Worm (Caenorhabditis elegans) whole organism, L2 larva: ENCODE data around the gene B0035.18.

ENCODE experiments used
- ceh-16 ChIP-seq: fragments of 150-350 bp; optimal IDR thresholded peaks from 2 replicates; lab custom pipeline; 2014; ENCODE audit warnings: missing biosample characterization, missing genetic modification characterization
- lin-11 ChIP-seq: fragments of 150-350 bp; sonication (generic microtip); optimal IDR thresholded peaks from 2 replicates; lab custom pipeline; 2014; ENCODE audit warnings: missing biosample characterization, missing genetic modification characterization, inconsistent platforms, mixed read lengths
- lsy-2 ChIP-seq, 2 experiments: fragments of 150-350 bp in 1 of 2; sonication (generic microtip) in 1 of 2; optimal IDR thresholded peaks; 2 replicates each; lab custom pipeline; 2014 to 2017; ENCODE audit warnings: missing biosample characterization in 2 of 2, missing genetic modification characterization in 2 of 2
- mdl-1 ChIP-seq, 2 experiments: fragments of 150-350 bp in 1 of 2; sonication (generic microtip) in 1 of 2; optimal IDR thresholded peaks; 2 replicates each; lab custom pipeline; 2017; ENCODE audit warnings: missing biosample characterization in 2 of 2, missing genetic modification characterization in 2 of 2
- nhr-12 ChIP-seq: fragments of 150-350 bp; optimal IDR thresholded peaks from 2 replicates; lab custom pipeline; 2014; ENCODE audit warnings: missing biosample characterization, missing genetic modification characterization
- nhr-21 ChIP-seq: fragments of 150-350 bp; optimal IDR thresholded peaks from 2 replicates; lab custom pipeline; 2014; ENCODE audit warnings: missing biosample characterization, missing genetic modification characterization
- ztf-11 ChIP-seq: sonication (generic microtip); optimal IDR thresholded peaks from 2 replicates; lab custom pipeline; 2017; ENCODE audit warnings: missing biosample characterization, missing genetic modification characterization

DNA sequence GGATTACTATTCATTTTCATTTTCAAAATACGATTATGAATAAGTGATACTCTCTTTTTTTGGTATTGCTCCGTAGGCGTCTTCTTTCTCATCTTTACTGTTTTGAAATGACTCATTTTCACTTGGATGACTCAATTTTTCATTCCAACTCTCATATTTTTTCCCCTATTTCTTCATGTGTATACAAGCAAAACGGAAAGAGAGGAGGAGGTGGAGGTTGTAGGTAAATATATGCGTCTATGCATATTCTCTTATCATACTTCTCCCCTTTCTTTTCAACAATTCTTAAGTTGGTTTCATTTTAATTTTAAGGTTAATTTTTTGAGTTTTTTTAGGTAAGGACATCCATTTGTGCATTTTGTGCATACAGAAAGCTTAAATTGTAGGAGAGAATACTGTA is 34.0 kb upstream of the B0035.18 start:
- TF ChIP-seq ztf-11 (no peak), nhr-21 (tag; lab: Kevin White, UChicago) (no peak), mdl-1 (tag; optimal IDR thresholded peaks at IDR 0.05; lab: Kevin White, UChicago) (no peak), ceh-16 (tag; lab: Kevin White, UChicago) (no peak), nhr-12 (no peak), lsy-2 (tag; optimal IDR thresholded peaks at IDR 0.05; lab: Kevin White, UChicago) (no peak), lin-11 (no peak)
